Fruit fly (Drosophila melanogaster) whole organism, embryonic: ENCODE data around the gene spd-2.

Experiments used
- B-H2 ChIP-seq: fragments of 200-800 bp; sonication (Bioruptor generic); optimal IDR thresholded peaks from 2 replicates; lab custom pipeline; 2018; ENCODE audit warnings: missing biosample characterization, mild to moderate bottlenecking, missing genetic modification characterization
- CG10147 ChIP-seq: fragments of 200-800 bp; sonication (Bioruptor generic); optimal IDR thresholded peaks from 2 replicates; lab custom pipeline; 2019; ENCODE audit warnings: missing biosample characterization, mild to moderate bottlenecking, missing genetic modification characterization, moderate library complexity
- CG10267 ChIP-seq: fragments of 200-800 bp; sonication (Bioruptor generic); optimal IDR thresholded peaks from 2 replicates; lab custom pipeline; 2018; ENCODE audit warnings: missing biosample characterization, mild to moderate bottlenecking, missing genetic modification characterization, moderate library complexity
- CG10462 ChIP-seq: fragments of 200-800 bp; sonication (Bioruptor generic); optimal IDR thresholded peaks from 2 replicates; lab custom pipeline; 2016; ENCODE audit warnings: missing biosample characterization, missing genetic modification characterization
- CG11504 ChIP-seq: fragments of 200-800 bp; sonication (Bioruptor generic); optimal IDR thresholded peaks from 3 replicates; lab custom pipeline; 2019; ENCODE audit warnings: missing biosample characterization, mild to moderate bottlenecking, missing genetic modification characterization, moderate library complexity
- CG11696 ChIP-seq: fragments of 200-800 bp; sonication (Bioruptor generic); IDR thresholded peaks from 2 replicates; pipeline ENCODE4 v1.3.6; 2022; ENCODE audit warnings: missing biosample characterization, missing genetic modification characterization
- CG15269 ChIP-seq: fragments of 200-800 bp; sonication (Bioruptor generic); optimal IDR thresholded peaks from 2 replicates; lab custom pipeline; 2018; ENCODE audit warnings: missing biosample characterization, mild to moderate bottlenecking, missing genetic modification characterization, moderate library complexity
- CG15514 ChIP-seq: fragments of 200-800 bp; sonication (Bioruptor generic); optimal IDR thresholded peaks from 3 replicates; lab custom pipeline; 2017; ENCODE audit warnings: missing biosample characterization, missing genetic modification characterization, mild to moderate bottlenecking, moderate library complexity, missing genetic modification reagents
- CG16779 ChIP-seq: fragments of 200-800 bp; sonication (Bioruptor generic); IDR thresholded peaks from 2 replicates; pipeline ENCODE4 v1.3.6; 2022; ENCODE audit warnings: missing biosample characterization, missing genetic modification characterization
- CG18764 ChIP-seq: fragments of 200-800 bp; sonication (Bioruptor generic); optimal IDR thresholded peaks from 3 replicates; lab custom pipeline; 2016; ENCODE audit warnings: missing biosample characterization, missing genetic modification characterization
- CG30431 ChIP-seq: fragments of 200-800 bp; sonication (Bioruptor generic); optimal IDR thresholded peaks from 2 replicates; lab custom pipeline; 2017; ENCODE audit warnings: missing biosample characterization, missing genetic modification characterization
- CG31224 ChIP-seq: fragments of 200-800 bp; sonication (Bioruptor generic); IDR thresholded peaks from 2 replicates; pipeline ENCODE4 v1.3.6; 2022; ENCODE audit warnings: missing biosample characterization, missing genetic modification characterization
- CG3163 ChIP-seq: fragments of 200-800 bp; sonication (Bioruptor generic); optimal IDR thresholded peaks from 3 replicates; lab custom pipeline; 2016; ENCODE audit warnings: missing biosample characterization, missing genetic modification characterization
- CG3407 ChIP-seq: fragments of 200-800 bp; sonication (Bioruptor generic); optimal IDR thresholded peaks from 2 replicates; lab custom pipeline; 2018; ENCODE audit warnings: missing biosample characterization, mild to moderate bottlenecking, missing genetic modification characterization
- CG4707 ChIP-seq: fragments of 200-800 bp; sonication (Bioruptor generic); optimal IDR thresholded peaks from 2 replicates; lab custom pipeline; 2018; ENCODE audit warnings: missing biosample characterization, mild to moderate bottlenecking, missing genetic modification characterization, moderate library complexity
- CG6813 ChIP-seq: fragments of 200-800 bp; sonication (Bioruptor generic); optimal IDR thresholded peaks from 2 replicates; lab custom pipeline; 2017; ENCODE audit warnings: missing biosample characterization, missing genetic modification characterization, mild to moderate bottlenecking, moderate library complexity, missing genetic modification reagents
- CG9727 ChIP-seq: fragments of 200-800 bp; sonication (Bioruptor generic); optimal IDR thresholded peaks from 3 replicates; lab custom pipeline; 2017; ENCODE audit warnings: missing biosample characterization, mild to moderate bottlenecking, missing genetic modification characterization
- Chrac-16 ChIP-seq: fragments of 200-800 bp; sonication (Bioruptor generic); optimal IDR thresholded peaks from 3 replicates; lab custom pipeline; 2016; ENCODE audit warnings: missing biosample characterization, missing genetic modification characterization
- ERR ChIP-seq: fragments of 200-800 bp; sonication (Bioruptor generic); optimal IDR thresholded peaks from 2 replicates; lab custom pipeline; 2016; ENCODE audit warnings: missing biosample characterization, missing genetic modification characterization
- Ets97D ChIP-seq: fragments of 200-800 bp; sonication (Bioruptor generic); optimal IDR thresholded peaks from 3 replicates; lab custom pipeline; 2016; ENCODE audit warnings: missing biosample characterization, missing genetic modification characterization
- Fer1 ChIP-seq: fragments of 200-800 bp; sonication (Bioruptor generic); optimal IDR thresholded peaks from 2 replicates; lab custom pipeline; 2017; ENCODE audit warnings: missing biosample characterization, mild to moderate bottlenecking, missing genetic modification characterization
- HmgD ChIP-seq: fragments of 200-800 bp; sonication (Bioruptor generic); optimal IDR thresholded peaks from 3 replicates; lab custom pipeline; 2016; ENCODE audit warnings: missing biosample characterization, missing genetic modification characterization
- Kr ChIP-seq: fragments of 200-800 bp; sonication (Bioruptor generic); optimal IDR thresholded peaks from 2 replicates; lab custom pipeline; 2017; ENCODE audit warnings: missing biosample characterization, mild to moderate bottlenecking, missing genetic modification characterization
- NK7.1 ChIP-seq: fragments of 200-800 bp; sonication (Bioruptor generic); optimal IDR thresholded peaks from 3 replicates; lab custom pipeline; 2016; ENCODE audit warnings: missing biosample characterization, missing genetic modification characterization
- Nf-YB ChIP-seq: fragments of 200-800 bp; sonication (Bioruptor generic); optimal IDR thresholded peaks from 3 replicates; lab custom pipeline; 2019; ENCODE audit warnings: missing biosample characterization, mild to moderate bottlenecking, missing genetic modification characterization, moderate library complexity
- Opbp ChIP-seq: fragments of 200-800 bp; sonication (Bioruptor generic); IDR thresholded peaks from 3 replicates; pipeline ENCODE4 v1.3.6; 2022; ENCODE audit warnings: missing biosample characterization, missing genetic modification characterization; ENCODE audit not compliant: partially characterized antibody
- Six4 ChIP-seq: fragments of 200-800 bp; sonication (Bioruptor generic); optimal IDR thresholded peaks from 2 replicates; lab custom pipeline; 2016; ENCODE audit warnings: missing biosample characterization, missing genetic modification characterization
- Xrp1 ChIP-seq: fragments of 200-800 bp; sonication (Bioruptor generic); IDR thresholded peaks from 2 replicates; pipeline ENCODE4 v1.3.6; 2022; ENCODE audit warnings: missing biosample characterization, missing genetic modification characterization
- amos ChIP-seq: fragments of 200-800 bp; sonication (Bioruptor generic); IDR thresholded peaks from 2 replicates; pipeline ENCODE4 v1.3.6; 2022; ENCODE audit warnings: missing biosample characterization, missing genetic modification characterization; ENCODE audit not compliant: partially characterized antibody
- ato ChIP-seq: fragments of 200-800 bp; sonication (Bioruptor generic); IDR thresholded peaks from 2 replicates; pipeline ENCODE4 v1.3.6; 2022; ENCODE audit warnings: missing biosample characterization, missing genetic modification characterization; ENCODE audit not compliant: partially characterized antibody
- bbx ChIP-seq: fragments of 200-800 bp; sonication (Bioruptor generic); IDR thresholded peaks from 2 replicates; pipeline ENCODE4 v1.3.6; 2022; ENCODE audit warnings: missing biosample characterization, missing genetic modification characterization; ENCODE audit not compliant: partially characterized antibody
- cato ChIP-seq: fragments of 200-800 bp; sonication (Bioruptor generic); optimal IDR thresholded peaks from 2 replicates; lab custom pipeline; 2016; ENCODE audit warnings: missing biosample characterization, missing genetic modification characterization, borderline replicate concordance
- cg ChIP-seq: fragments of 200-800 bp; sonication (Bioruptor generic); optimal IDR thresholded peaks from 3 replicates; lab custom pipeline; 2019; ENCODE audit warnings: missing biosample characterization, mild to moderate bottlenecking, missing genetic modification characterization, moderate library complexity
- danr ChIP-seq: fragments of 200-800 bp; sonication (Bioruptor generic); IDR thresholded peaks from 2 replicates; pipeline ENCODE4 v1.3.6; 2022; ENCODE audit warnings: missing biosample characterization, missing genetic modification characterization
- fd102C ChIP-seq: fragments of 200-800 bp; sonication (Bioruptor generic); optimal IDR thresholded peaks from 2 replicates; lab custom pipeline; 2018; ENCODE audit warnings: missing biosample characterization, mild to moderate bottlenecking, missing genetic modification characterization, moderate library complexity
- fru ChIP-seq: fragments of >200 bp; optimal IDR thresholded peaks from 2 replicates; lab custom pipeline; 2017
- ftz-f1 ChIP-seq: fragments of 200-800 bp; sonication (Bioruptor generic); optimal IDR thresholded peaks from 2 replicates; lab custom pipeline; 2016; ENCODE audit warnings: missing biosample characterization, missing genetic modification characterization
- gcm ChIP-seq: fragments of 200-800 bp; sonication (Bioruptor generic); optimal IDR thresholded peaks from 2 replicates; lab custom pipeline; 2019; ENCODE audit warnings: missing biosample characterization, mild to moderate bottlenecking, missing genetic modification characterization, moderate library complexity
- grn ChIP-seq: fragments of 200-800 bp; sonication (Bioruptor generic); optimal IDR thresholded peaks from 3 replicates; lab custom pipeline; 2017; ENCODE audit warnings: missing biosample characterization, missing genetic modification characterization
- gsb-n ChIP-seq: fragments of 200-800 bp; sonication (Bioruptor generic); optimal IDR thresholded peaks from 3 replicates; lab custom pipeline; 2018; ENCODE audit warnings: missing biosample characterization, mild to moderate bottlenecking, missing genetic modification characterization
- her ChIP-seq: fragments of 200-800 bp; sonication (Bioruptor generic); optimal IDR thresholded peaks from 2 replicates; lab custom pipeline; 2016; ENCODE audit warnings: missing biosample characterization, missing genetic modification characterization
- kah ChIP-seq: fragments of 200-800 bp; sonication (Bioruptor generic); optimal IDR thresholded peaks from 2 replicates; lab custom pipeline; 2018; ENCODE audit warnings: missing biosample characterization, mild to moderate bottlenecking, missing genetic modification characterization
- maf-S ChIP-seq: fragments of 200-800 bp; sonication (Bioruptor generic); optimal IDR thresholded peaks from 2 replicates; lab custom pipeline; 2016; ENCODE audit warnings: missing biosample characterization, missing genetic modification characterization
- pho ChIP-seq: fragments of 200-800 bp; sonication (Bioruptor generic); optimal IDR thresholded peaks from 2 replicates; lab custom pipeline; 2016; ENCODE audit warnings: missing biosample characterization, missing genetic modification characterization
- pum ChIP-seq: fragments of 200-800 bp; sonication (Bioruptor generic); optimal IDR thresholded peaks from 2 replicates; lab custom pipeline; 2016; ENCODE audit warnings: missing biosample characterization, missing genetic modification characterization
- ranshi ChIP-seq: fragments of 200-800 bp; sonication (Bioruptor generic); IDR thresholded peaks from 2 replicates; pipeline ENCODE4 v1.3.6; 2022; ENCODE audit warnings: missing biosample characterization, missing genetic modification characterization
- rib ChIP-seq: fragments of 200-800 bp; sonication (Bioruptor generic); IDR thresholded peaks from 2 replicates; pipeline ENCODE4 v1.3.6; 2022; ENCODE audit warnings: missing biosample characterization, missing genetic modification characterization
- sima ChIP-seq: fragments of 200-800 bp; sonication (Bioruptor generic); optimal IDR thresholded peaks from 2 replicates; lab custom pipeline; 2016; ENCODE audit warnings: missing biosample characterization, missing genetic modification characterization
- tgo ChIP-seq: fragments of 200-800 bp; sonication (Bioruptor generic); IDR thresholded peaks from 3 replicates; pipeline ENCODE4 v1.3.6; 2022; ENCODE audit warnings: missing biosample characterization, missing genetic modification characterization
- trh ChIP-seq: fragments of 200-800 bp; sonication (Bioruptor generic); optimal IDR thresholded peaks from 2 replicates; lab custom pipeline; 2016; ENCODE audit warnings: missing biosample characterization, missing genetic modification characterization
- zen ChIP-seq: fragments of 200-800 bp; sonication (Bioruptor generic); optimal IDR thresholded peaks from 3 replicates; lab custom pipeline; 2018; ENCODE audit warnings: missing biosample characterization, mild to moderate bottlenecking, missing genetic modification characterization, moderate library complexity

Gene spd-2

DNA sequence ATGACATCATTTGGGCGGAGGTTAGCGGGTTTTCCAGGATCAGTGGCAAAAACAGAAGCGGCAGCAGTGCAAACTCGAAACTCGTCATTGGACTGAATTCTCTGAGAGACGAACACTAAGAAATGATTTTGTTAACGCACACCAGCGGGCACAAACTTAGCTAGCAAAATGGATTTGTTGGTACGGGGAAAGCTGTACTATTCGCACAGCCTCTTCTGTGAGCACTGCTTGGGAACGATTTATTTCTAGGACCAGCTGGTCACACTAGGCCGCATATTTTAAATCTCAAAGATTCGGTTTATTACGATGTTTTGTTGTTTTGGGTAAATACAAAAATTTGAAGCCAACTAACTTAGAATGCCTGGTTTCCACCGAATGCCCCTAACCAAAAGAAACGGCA is 14.3 kb upstream of the spd-2 start, which contains the start of gene CG4098 (continued):
- peak; percentile 29 for TF ChIP-seq CG30431 (GFP tag; lab: Kevin White, UChicago)
- TF ChIP-seq CG15514 (GFP tag; lab: Kevin White, UChicago): peak; percentile 67
- no peak for TF ChIP-seq Nf-YB (GFP tag; lab: Kevin White, UChicago)
- no peak for TF ChIP-seq fd102C
- no peak for TF ChIP-seq ato (GFP tag; lab: Robert Waterston, UW)
- peak; percentile 13 for TF ChIP-seq CG10147
- no peak for TF ChIP-seq rib (GFP tag; lab: Robert Waterston, UW)
- TF ChIP-seq CG31224 (GFP tag; lab: Robert Waterston, UW): peak; percentile 30; the same call in 1 of the 2 replicates
- TF ChIP-seq CG15269 (tag; lab: Kevin White, UChicago): peak; percentile 58
- no peak for TF ChIP-seq CG3163 (GFP tag; lab: Kevin White, UChicago)
- no peak for TF ChIP-seq kah
- TF ChIP-seq bbx (GFP tag; lab: Robert Waterston, UW): peak; percentile 23; the same call in 1 of the 2 replicates
- TF ChIP-seq gcm (GFP tag; lab: Kevin White, UChicago): no peak
- TF ChIP-seq ranshi (GFP tag; lab: Robert Waterston, UW): peak; percentile 56
- no peak for TF ChIP-seq Six4 (GFP tag; lab: Kevin White, UChicago)
- TF ChIP-seq cato (GFP tag; lab: Kevin White, UChicago): no peak
- peak; percentile 58 for TF ChIP-seq pho (GFP tag; lab: Kevin White, UChicago)
- no peak for TF ChIP-seq CG10462 (GFP tag; lab: Kevin White, UChicago)
- peak; percentile 69 for TF ChIP-seq tgo (GFP tag; lab: Robert Waterston, UW)
- peak; percentile 51 for TF ChIP-seq Chrac-16 (GFP tag; lab: Kevin White, UChicago)
- TF ChIP-seq maf-S (GFP tag; lab: Kevin White, UChicago): peak; percentile 19
- TF ChIP-seq B-H2: peak; percentile 40
- TF ChIP-seq sima (GFP tag; lab: Kevin White, UChicago): no peak
- peak; percentile 67 for TF ChIP-seq Xrp1 (GFP tag; lab: Robert Waterston, UW)
- no peak for TF ChIP-seq gsb-n (tag; lab: Kevin White, UChicago)
- TF ChIP-seq zen (tag; lab: Kevin White, UChicago): no peak
- peak; percentile 99 for TF ChIP-seq CG11696 (GFP tag; lab: Robert Waterston, UW)
- no peak for TF ChIP-seq trh (GFP tag; lab: Kevin White, UChicago)
- no peak for TF ChIP-seq CG6813 (GFP tag; lab: Kevin White, UChicago)
- no peak for TF ChIP-seq CG3407 (GFP tag; lab: Kevin White, UChicago)
- peak; percentile 78 for TF ChIP-seq CG16779 (GFP tag; lab: Robert Waterston, UW)
- TF ChIP-seq ftz-f1 (GFP tag; lab: Kevin White, UChicago): peak; percentile 10
- peak; percentile 71 for TF ChIP-seq her (GFP tag; lab: Kevin White, UChicago)
- peak; percentile 44 for TF ChIP-seq CG10267 (tag; lab: Kevin White, UChicago)
- no peak for TF ChIP-seq NK7.1 (GFP tag; lab: Kevin White, UChicago)
- TF ChIP-seq cg (GFP tag; lab: Kevin White, UChicago): no peak
- no peak for TF ChIP-seq fru
- TF ChIP-seq Kr (GFP tag; lab: Kevin White, UChicago): no peak
- peak; percentile 8 for TF ChIP-seq CG9727 (GFP tag; lab: Kevin White, UChicago)
- TF ChIP-seq Ets97D (GFP tag; lab: Kevin White, UChicago): peak; percentile 47
- TF ChIP-seq CG11504: peak; percentile 44
- peak; percentile 51 for TF ChIP-seq Fer1
- no peak for TF ChIP-seq CG4707 (GFP tag; lab: Kevin White, UChicago)
- TF ChIP-seq pum (GFP tag; lab: Kevin White, UChicago): peak; percentile 60
- no peak; the same call in 2 of the 3 replicates for TF ChIP-seq Opbp (GFP tag; lab: Robert Waterston, UW)
- TF ChIP-seq CG18764: no peak
- no peak; the same call in 1 of the 2 replicates for TF ChIP-seq amos (GFP tag; lab: Robert Waterston, UW)
- TF ChIP-seq ERR (GFP tag; lab: Kevin White, UChicago): peak; percentile 39
- no peak for TF ChIP-seq danr (GFP tag; lab: Robert Waterston, UW)
- no peak for TF ChIP-seq grn (GFP tag; lab: Kevin White, UChicago)
- peak; percentile 78 for TF ChIP-seq HmgD (GFP tag; lab: Kevin White, UChicago)
